Worm (Caenorhabditis elegans): ENCODE measurements around the gene sdz-36.

ce11 chrIV:9724948-9725347, 34.2 kb downstream of the sdz-36 start, which contains the start of the genes nhr-138 and C28D4.18:
- TF ChIP-seq snpc-4 (tag; optimal IDR thresholded peaks at IDR 0.05), result no peak
- no peak for TF ChIP-seq drap-1 (GFP tag; optimal IDR thresholded peaks at IDR 0.05)
- no peak for TF ChIP-seq cnd-1 (tag; optimal IDR thresholded peaks at IDR 0.05)
- TF ChIP-seq bed-3 (GFP tag; optimal IDR thresholded peaks at IDR 0.05), result no peak
- no peak for TF ChIP-seq elt-3 (tag; optimal IDR thresholded peaks at IDR 0.05)
- no peak for TF ChIP-seq unc-62 (GFP tag; optimal IDR thresholded peaks at IDR 0.05)
- no peak for TF ChIP-seq nhr-237 (tag; optimal IDR thresholded peaks at IDR 0.05)
- TF ChIP-seq ztf-11 (tag; optimal IDR thresholded peaks at IDR 0.05), result no peak
- TF ChIP-seq nhr-12 (tag; optimal IDR thresholded peaks at IDR 0.05), result no peak
- TF ChIP-seq zip-8 (tag; optimal IDR thresholded peaks at IDR 0.05), result no peak
- no peak for TF ChIP-seq lsy-2 (tag; optimal IDR thresholded peaks at IDR 0.05)
- TF ChIP-seq pha-4 (tag; optimal IDR thresholded peaks at IDR 0.05), result no peak
- TF ChIP-seq sptf-1 (tag; optimal IDR thresholded peaks at IDR 0.05), result no peak
- no peak for TF ChIP-seq nhr-28 (tag; optimal IDR thresholded peaks at IDR 0.05)

Data from whole organism, mixed stage, embryonic.